2 worm cellular contexts compared by ENCODE assay signal in genomic region chrII:13830255-13830654, ce11.
A peak's percentile ranks its signal among the peaks of the same experiment; 100 is the strongest.
TF ChIP-seq lines count a peak whose summit lies in the region.

F08G2.4 (plus strand) TSS chrII:13830602.

TF ChIP-seq in whole organism, mixed stage, embryonic, 35 proteins besides CTCF, POLR2A, EP300 and RAD21:
- TF ChIP-seq ces-1 (GFP tag; optimal IDR thresholded peaks at IDR 0.05; lab: Kevin White, UChicago) = peak; percentile 29
- TF ChIP-seq unc-39 (tag; optimal IDR thresholded peaks at IDR 0.05; lab: Kevin White, UChicago) = no peak

TF ChIP-seq in whole organism, young adult, 124 proteins besides CTCF, POLR2A, EP300 and RAD21:
- TF ChIP-seq D2030.7 (GFP tag; IDR thresholded peaks at IDR 0.05; lab: Robert Waterston, UW) = no peak
- TF ChIP-seq bed-2 (GFP tag; IDR thresholded peaks at IDR 0.05; lab: Robert Waterston, UW) = no peak
- TF ChIP-seq egl-44 (GFP tag; IDR thresholded peaks at IDR 0.05; lab: Robert Waterston, UW) = no peak
- TF ChIP-seq snpc-1.1 (tag; optimal IDR thresholded peaks at IDR 0.05; lab: Kevin White, UChicago; ENCODE audit: insufficient read depth) = peak; percentile 63
- TF ChIP-seq ztf-25 (GFP tag; IDR thresholded peaks at IDR 0.05; lab: Robert Waterston, UW) = no peak
- TF ChIP-seq F22D6.2 (tag; optimal IDR thresholded peaks at IDR 0.05; lab: Kevin White, UChicago) = no peak
- TF ChIP-seq Y56A3A.18 (GFP tag; IDR thresholded peaks at IDR 0.05; lab: Robert Waterston, UW) = no peak
- TF ChIP-seq snpc-4 (GFP tag; optimal IDR thresholded peaks at IDR 0.05; lab: Kevin White, UChicago) = no peak
- peak in 2 of 4 experiments; percentile 41 to 69 for TF ChIP-seq snpc-4 (tag; optimal IDR thresholded peaks at IDR 0.05; lab: Kevin White, UChicago)
- no peak for TF ChIP-seq F39B2.1 (GFP tag; IDR thresholded peaks at IDR 0.05; lab: Robert Waterston, UW)
- no peak for TF ChIP-seq ceh-91 (GFP tag; IDR thresholded peaks at IDR 0.05; lab: Robert Waterston, UW)
- no peak for TF ChIP-seq xnd-1 (tag; optimal IDR thresholded peaks at IDR 0.05; lab: Kevin White, UChicago)
- no peak for TF ChIP-seq ceh-40 (GFP tag; IDR thresholded peaks at IDR 0.05; lab: Robert Waterston, UW)
